Worm (Caenorhabditis elegans) whole organism, L1 larva: ENCODE measurements around the gene flap-1.

Source experiments
- C04F5.9 ChIP-seq: sonication (generic microtip); optimal IDR thresholded peaks from 2 replicates; lab custom pipeline; 2016; ENCODE audit warnings: missing genetic modification characterization, missing compliant biosample characterization
- C16A3.4 ChIP-seq: fragments of 150-350 bp; optimal IDR thresholded peaks from 2 replicates; lab custom pipeline; 2014; ENCODE audit warnings: missing biosample characterization, missing genetic modification characterization
- C34B4.2 ChIP-seq: sonication (generic microtip); optimal IDR thresholded peaks from 2 replicates; lab custom pipeline; 2017; ENCODE audit warnings: mild to moderate bottlenecking, missing genetic modification characterization, missing compliant biosample characterization
- F16B12.6 ChIP-seq: fragments of 150-350 bp; optimal IDR thresholded peaks from 2 replicates; lab custom pipeline; 2014; ENCODE audit warnings: missing biosample characterization, missing genetic modification characterization
- Y116A8C.19 ChIP-seq: sonication (generic microtip); optimal IDR thresholded peaks from 2 replicates; lab custom pipeline; 2016; ENCODE audit warnings: missing compliant biosample characterization, missing genetic modification characterization, borderline replicate concordance
- aha-1 ChIP-seq: fragments of 150-350 bp; optimal IDR thresholded peaks from 2 replicates; lab custom pipeline; 2014; ENCODE audit warnings: missing biosample characterization, missing genetic modification characterization
- alr-1 ChIP-seq: fragments of 200-800 bp; sonication (Bioruptor generic); optimal IDR thresholded peaks from 2 replicates; lab custom pipeline; 2018; ENCODE audit warnings: borderline replicate concordance, mild to moderate bottlenecking, missing genetic modification characterization, missing compliant biosample characterization
- aly-2 ChIP-seq: fragments of 150-350 bp; optimal IDR thresholded peaks from 2 replicates; lab custom pipeline; 2014; ENCODE audit warnings: missing biosample characterization, missing genetic modification characterization
- blmp-1 ChIP-seq: fragments of 150-350 bp; optimal IDR thresholded peaks from 2 replicates; lab custom pipeline; 2014; ENCODE audit warnings: missing biosample characterization, missing genetic modification characterization
- ceh-8 ChIP-seq: fragments of 200-800 bp; sonication (Bioruptor generic); optimal IDR thresholded peaks from 2 replicates; lab custom pipeline; 2018; ENCODE audit warnings: mild to moderate bottlenecking, missing genetic modification characterization, moderate library complexity, missing compliant biosample characterization
- dpl-1 ChIP-seq, 3 experiments: fragments of 150-350 bp in 2 of 3; sonication (generic microtip) in 1 of 3; optimal IDR thresholded peaks; 2 replicates each; lab custom pipeline; 2014 to 2017; ENCODE audit warnings: missing biosample characterization in 3 of 3, missing genetic modification characterization in 3 of 3, missing genetic modification reagents in 3 of 3
- dsc-1 ChIP-seq: sonication (generic microtip); optimal IDR thresholded peaks from 2 replicates; lab custom pipeline; 2016; ENCODE audit warnings: mild to moderate bottlenecking, missing genetic modification characterization, missing compliant biosample characterization
- efl-1 ChIP-seq, 4 experiments: fragments of 150-350 bp; optimal IDR thresholded peaks in 3 of 4; peaks in 1 of 4; 1 replicate in 1 of 4; 2 replicates in 3 of 4; lab custom pipeline; 2014; ENCODE audit warnings: missing biosample characterization in 2 of 4, missing genetic modification characterization in 2 of 4, missing genetic modification reagents in 2 of 4
- egl-13 ChIP-seq: sonication (generic microtip); optimal IDR thresholded peaks from 2 replicates; lab custom pipeline; 2016; ENCODE audit warnings: missing genotype, missing genetic modification reagents, missing genetic modification characterization, missing compliant biosample characterization
- elt-3 ChIP-seq, 6 experiments: fragments of 150-350 bp in 1 of 6; sonication (generic microtip); optimal IDR thresholded peaks; 2 replicates each; lab custom pipeline; 2017 to 2018; ENCODE audit warnings: missing biosample characterization in 6 of 6, missing genetic modification characterization in 6 of 6, inconsistent platforms in 1 of 6
- ets-5 ChIP-seq: fragments of 200-800 bp; sonication (Bioruptor generic); IDR thresholded peaks from 2 replicates; pipeline ENCODE4 v1.3.6; 2022; ENCODE audit warnings: missing genetic modification characterization, missing compliant biosample characterization
- fkh-10 ChIP-seq: sonication (generic microtip); optimal IDR thresholded peaks from 2 replicates; lab custom pipeline; 2017; ENCODE audit warnings: missing biosample characterization, missing genetic modification reagents, missing genetic modification characterization
- fkh-8 ChIP-seq: sonication (generic microtip); optimal IDR thresholded peaks from 2 replicates; lab custom pipeline; 2016; ENCODE audit warnings: mild to moderate bottlenecking, missing genetic modification characterization, missing compliant biosample characterization
- fos-1 ChIP-seq: fragments of 150-350 bp; optimal IDR thresholded peaks from 2 replicates; lab custom pipeline; 2014; ENCODE audit warnings: missing biosample characterization, missing genetic modification characterization
- grh-1 ChIP-seq: fragments of 200-800 bp; sonication (Bioruptor generic); IDR thresholded peaks from 2 replicates; pipeline ENCODE4 v1.3.6; 2022; ENCODE audit warnings: missing genetic modification reagents, missing genetic modification characterization, missing compliant biosample characterization
- hlh-4 ChIP-seq: sonication (generic microtip); optimal IDR thresholded peaks from 2 replicates; lab custom pipeline; 2016; ENCODE audit warnings: mild to moderate bottlenecking, missing genetic modification characterization, missing compliant biosample characterization
- jun-1 ChIP-seq: fragments of 150-350 bp; optimal IDR thresholded peaks from 2 replicates; lab custom pipeline; 2014; ENCODE audit warnings: missing biosample characterization, missing genetic modification reagents, missing genetic modification characterization
- lin-13 ChIP-seq: fragments of 150-350 bp; optimal IDR thresholded peaks from 2 replicates; lab custom pipeline; 2014; ENCODE audit warnings: missing biosample characterization, missing genetic modification reagents, missing genetic modification characterization
- lin-14 ChIP-seq: fragments of 200-800 bp; sonication (Bioruptor generic); optimal IDR thresholded peaks from 2 replicates; lab custom pipeline; 2018; ENCODE audit warnings: mild to moderate bottlenecking, missing genetic modification characterization, moderate library complexity, missing compliant biosample characterization
- lin-15B ChIP-seq: fragments of 150-350 bp; sonication (generic microtip); optimal IDR thresholded peaks from 3 replicates; lab custom pipeline; 2014; ENCODE audit warnings: missing biosample characterization, missing genetic modification characterization
- lir-3 ChIP-seq: sonication (generic microtip); optimal IDR thresholded peaks from 2 replicates; lab custom pipeline; 2016; ENCODE audit warnings: mild to moderate bottlenecking, missing genetic modification characterization, moderate library complexity, missing compliant biosample characterization; ENCODE audit not compliant: poor library complexity
- mep-1 ChIP-seq: fragments of 150-350 bp; optimal IDR thresholded peaks from 2 replicates; lab custom pipeline; 2014; ENCODE audit warnings: missing biosample characterization, missing genetic modification characterization
- nhr-20 ChIP-seq: sonication (generic microtip); optimal IDR thresholded peaks from 2 replicates; lab custom pipeline; 2016; ENCODE audit warnings: mild to moderate bottlenecking, missing genetic modification characterization, missing compliant biosample characterization
- nhr-237 ChIP-seq: fragments of 150-350 bp; optimal IDR thresholded peaks from 2 replicates; lab custom pipeline; 2014; ENCODE audit warnings: missing biosample characterization, missing genetic modification characterization
- nhr-47 ChIP-seq: sonication (generic microtip); optimal IDR thresholded peaks from 2 replicates; lab custom pipeline; 2016; ENCODE audit warnings: mild to moderate bottlenecking, missing genetic modification characterization, moderate library complexity, missing compliant biosample characterization
- nhr-76 ChIP-seq: sonication (generic microtip); optimal IDR thresholded peaks from 2 replicates; lab custom pipeline; 2017; ENCODE audit warnings: missing biosample characterization, missing genetic modification characterization
- nhr-84 ChIP-seq: sonication (generic microtip); optimal IDR thresholded peaks from 2 replicates; lab custom pipeline; 2017; ENCODE audit warnings: missing biosample characterization, missing genetic modification characterization
- nhr-85 ChIP-seq: sonication (generic microtip); peaks from one replicate; lab custom pipeline; 2016; ENCODE audit warnings: missing genetic modification characterization, inconsistent platforms, missing compliant biosample characterization
- nhr-90 ChIP-seq: sonication (generic microtip); optimal IDR thresholded peaks from 2 replicates; lab custom pipeline; 2016; ENCODE audit warnings: mild to moderate bottlenecking, missing genetic modification characterization, missing compliant biosample characterization; ENCODE audit not compliant: poor library complexity
- pax-3 ChIP-seq: fragments of 200-800 bp; sonication (Bioruptor generic); optimal IDR thresholded peaks from 2 replicates; lab custom pipeline; 2018; ENCODE audit warnings: mild to moderate bottlenecking, missing genetic modification characterization, moderate library complexity, missing compliant biosample characterization
- pqm-1 ChIP-seq: sonication (generic microtip); optimal IDR thresholded peaks from 3 replicates; lab custom pipeline; 2017; ENCODE audit warnings: missing biosample characterization, missing genetic modification characterization
- rnt-1 ChIP-seq: sonication (generic microtip); optimal IDR thresholded peaks from 2 replicates; lab custom pipeline; 2016; ENCODE audit warnings: mild to moderate bottlenecking, missing genetic modification characterization, moderate library complexity, missing compliant biosample characterization
- skn-1 ChIP-seq: fragments of 150-350 bp; optimal IDR thresholded peaks from 2 replicates; lab custom pipeline; 2014; ENCODE audit warnings: missing biosample characterization, missing genetic modification characterization
- snu-23 ChIP-seq: sonication (generic microtip); optimal IDR thresholded peaks from 2 replicates; lab custom pipeline; 2016; ENCODE audit warnings: missing genetic modification characterization, missing compliant biosample characterization
- sox-4 ChIP-seq: sonication (generic microtip); optimal IDR thresholded peaks from 2 replicates; lab custom pipeline; 2016; ENCODE audit warnings: missing genetic modification characterization, missing compliant biosample characterization
- sup-37 ChIP-seq: fragments of 200-800 bp; sonication (Bioruptor generic); optimal IDR thresholded peaks from 2 replicates; lab custom pipeline; 2018; ENCODE audit warnings: mild to moderate bottlenecking, missing genetic modification characterization, missing compliant biosample characterization
- tbx-2 ChIP-seq: sonication (generic microtip); optimal IDR thresholded peaks from 2 replicates; lab custom pipeline; 2016; ENCODE audit warnings: missing genetic modification characterization, missing compliant biosample characterization
- tlp-1 ChIP-seq: fragments of 150-350 bp; optimal IDR thresholded peaks from 2 replicates; lab custom pipeline; 2014; ENCODE audit warnings: missing biosample characterization, missing genetic modification characterization
- unc-130 ChIP-seq: fragments of 150-350 bp; optimal IDR thresholded peaks from 2 replicates; lab custom pipeline; 2017; ENCODE audit warnings: missing biosample characterization, missing genetic modification characterization, inconsistent platforms
- unc-86 ChIP-seq: sonication (generic microtip); optimal IDR thresholded peaks from 2 replicates; lab custom pipeline; 2016; ENCODE audit warnings: missing genetic modification characterization, missing compliant biosample characterization
- unc-98 ChIP-seq: fragments of 200-800 bp; sonication (Bioruptor generic); IDR thresholded peaks from 2 replicates; pipeline ENCODE4 v1.3.6; 2022; ENCODE audit warnings: missing genetic modification characterization, missing compliant biosample characterization
- vab-15 ChIP-seq: sonication (generic microtip); optimal IDR thresholded peaks from 2 replicates; lab custom pipeline; 2017; ENCODE audit warnings: missing genotype, mild to moderate bottlenecking, missing genetic modification characterization, missing compliant biosample characterization
- xbp-1 ChIP-seq: sonication (generic microtip); optimal IDR thresholded peaks from 2 replicates; lab custom pipeline; 2016; ENCODE audit warnings: missing genetic modification characterization, missing compliant biosample characterization

flap-1 gene

ce11 chrIII:6897587-6898064, 31.0 kb downstream of the flap-1 start, which contains the start of gene T07E3.4 (continued):
- TF ChIP-seq dpl-1 (GFP tag; optimal IDR thresholded peaks at IDR 0.05; lab: Kevin White, UChicago) = peak; percentile 47 to 60 (median 59)
- TF ChIP-seq mep-1 = peak; percentile 90
- TF ChIP-seq rnt-1 = peak; percentile 91
- TF ChIP-seq fos-1 = peak; percentile 48
- no peak for TF ChIP-seq nhr-84 (tag; lab: Kevin White, UChicago)
- TF ChIP-seq nhr-47 (tag; lab: Kevin White, UChicago) = peak; percentile 84

DNA sequence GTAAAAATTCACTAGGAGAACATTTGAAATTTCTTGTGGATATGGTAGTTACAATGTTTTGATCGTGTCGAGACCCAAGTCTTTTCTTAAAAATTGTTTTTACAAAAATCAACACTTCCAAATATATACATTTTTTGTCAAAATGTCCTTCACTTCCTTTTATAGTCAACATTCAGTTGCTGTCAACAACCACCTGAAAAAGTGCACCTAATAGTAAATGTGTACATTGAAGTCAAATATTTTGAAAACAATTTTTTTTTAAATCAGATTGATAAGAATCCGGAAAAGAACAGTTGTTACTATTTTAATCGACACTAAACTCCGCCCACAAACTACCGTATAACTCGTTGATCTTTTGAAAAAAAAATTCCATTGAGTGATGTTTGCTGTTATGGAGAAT, 32.9 kb downstream of the flap-1 start:
- TF ChIP-seq hlh-4 (tag; lab: Kevin White, UChicago) (no peak), rnt-1 (no peak), snu-23 (GFP tag; lab: Kevin White, UChicago) (no peak), lir-3 (no peak), egl-13 (tag; lab: Kevin White, UChicago) (no peak), lin-15B (tag; lab: Kevin White, UChicago) (no peak), fkh-8 (no peak), elt-3 (tag; optimal IDR thresholded peaks at IDR 0.05; lab: Kevin White, UChicago) (no peak), fkh-10 (GFP tag; lab: Kevin White, UChicago) (no peak), ets-5 (no peak), C04F5.9 (tag; lab: Kevin White, UChicago) (no peak), C16A3.4 (tag; lab: Kevin White, UChicago) (no peak), alr-1 (no peak), nhr-90 (tag; lab: Kevin White, UChicago) (no peak), Y116A8C.19 (no peak), nhr-76 (tag; lab: Kevin White, UChicago) (no peak)
- TF ChIP-seq, all 84 proteins: peak for 0

- TF ChIP-seq unc-98 (no peak), blmp-1 (tag; lab: Kevin White, UChicago) (peak; percentile 60), grh-1 (peak; percentile 44; the same call in 1 of the 2 replicates), lin-13 (peak; percentile 18), nhr-85 (tag; lab: Kevin White, UChicago) (peak; percentile 87), hlh-4 (tag; lab: Kevin White, UChicago) (no peak), pqm-1 (no peak), alr-1 (no peak), F16B12.6 (no peak), fkh-10 (GFP tag; lab: Kevin White, UChicago) (no peak), nhr-20 (tag; lab: Kevin White, UChicago) (peak; percentile 87), nhr-47 (tag; lab: Kevin White, UChicago) (peak; percentile 58), aha-1 (no peak), ceh-8 (no peak), C04F5.9 (tag; lab: Kevin White, UChicago) (no peak), skn-1 (tag; lab: Kevin White, UChicago) (peak; percentile 29), tlp-1 (no peak), egl-13 (tag; lab: Kevin White, UChicago) (no peak), pax-3 (tag; lab: Kevin White, UChicago) (no peak), vab-15 (no peak), sox-4 (tag; lab: Kevin White, UChicago) (no peak), C34B4.2 (tag; lab: Kevin White, UChicago) (no peak), tbx-2 (tag; lab: Kevin White, UChicago) (peak; percentile 77), dpl-1 (GFP tag; optimal IDR thresholded peaks at IDR 0.05; lab: Kevin White, UChicago) (peak in 2 of 3 experiments; percentile 24 to 63), nhr-76 (tag; lab: Kevin White, UChicago) (no peak), sup-37 (GFP tag; lab: Kevin White, UChicago) (no peak), lir-3 (peak; percentile 55), jun-1 (tag; lab: Kevin White, UChicago) (no peak), aly-2 (tag; lab: Kevin White, UChicago) (peak; percentile 70), lin-14 (GFP tag; lab: Kevin White, UChicago) (peak; percentile 90), nhr-237 (tag; lab: Kevin White, UChicago) (no peak), xbp-1 (tag; lab: Kevin White, UChicago) (peak; percentile 14), efl-1 (optimal IDR thresholded peaks at IDR 0.05; lab: Kevin White, UChicago) (peak; percentile 60), efl-1 (GFP tag; optimal IDR thresholded peaks at IDR 0.05 in 1 of 2; lab: Kevin White, UChicago) (peak; percentile 36 to 95), lin-15B (tag; lab: Kevin White, UChicago) (no peak), unc-86 (tag; lab: Kevin White, UChicago) (no peak), nhr-84 (tag; lab: Kevin White, UChicago) (no peak), unc-130 (tag; lab: Kevin White, UChicago) (no peak), dsc-1 (tag; lab: Kevin White, UChicago) (no peak)
Measured at ce11 chrIII:6895166-6895565, 33.5 kb downstream of the flap-1 start.
